ENCODE assay signal across 1 fruit fly cellular context in genomic region chr3L:22868070-22868469, dm6.
TF ChIP-seq lines count a peak whose summit lies in the region.

TSS of gene EMC4 (minus strand) at chr3L:22868243.

TF ChIP-seq in whole organism, embryonic, 481 proteins besides CTCF, POLR2A, EP300 and RAD21 (continued from another document):
- TF ChIP-seq pho (GFP tag; optimal IDR thresholded peaks at IDR 0.05; lab: Kevin White, UChicago) (peak; percentile 54), Stat92E (GFP tag; optimal IDR thresholded peaks at IDR 0.05; lab: Kevin White, UChicago) (peak in 1 of 3 experiments; percentile 1), nerfin-2 (GFP tag; IDR thresholded peaks at IDR 0.05; lab: Robert Waterston, UW; ENCODE audit: partially characterized antibody) (peak; percentile 40; the same call in 1 of the 2 replicates), Rx (GFP tag; IDR thresholded peaks at IDR 0.05; lab: Robert Waterston, UW) (no peak), Elba2 (GFP tag; optimal IDR thresholded peaks at IDR 0.05; lab: Kevin White, UChicago) (peak; percentile 47), CG11504 (tag; optimal IDR thresholded peaks at IDR 0.05; lab: Kevin White, UChicago) (peak; percentile 29), CG34376 (GFP tag; optimal IDR thresholded peaks at IDR 0.05; lab: Kevin White, UChicago) (peak; percentile 53), corto (GFP tag; optimal IDR thresholded peaks at IDR 0.05; lab: Kevin White, UChicago) (peak; percentile 54), nmo (GFP tag; optimal IDR thresholded peaks at IDR 0.05; lab: Kevin White, UChicago) (peak; percentile 35), MBD-R2 (GFP tag; IDR thresholded peaks at IDR 0.05; lab: Robert Waterston, UW) (peak; percentile 71), wek (GFP tag; optimal IDR thresholded peaks at IDR 0.05; lab: Kevin White, UChicago) (no peak), CG42726 (GFP tag; IDR thresholded peaks at IDR 0.05; lab: Robert Waterston, UW; ENCODE audit: partially characterized antibody) (peak; percentile 44; the same call in 1 of the 2 replicates), PHDP (tag; optimal IDR thresholded peaks at IDR 0.05; lab: Kevin White, UChicago) (peak; percentile 15), grau (tag; optimal IDR thresholded peaks at IDR 0.05; lab: Kevin White, UChicago) (peak; percentile 43), mam (GFP tag; optimal IDR thresholded peaks at IDR 0.05; lab: Kevin White, UChicago) (peak; percentile 70), B-H2 (GFP tag; optimal IDR thresholded peaks at IDR 0.05; lab: Kevin White, UChicago) (peak; percentile 85), hkb (optimal IDR thresholded peaks at IDR 0.05; lab: Kevin White, UChicago) (peak; percentile 39), hkb (GFP tag; IDR thresholded peaks at IDR 0.05; lab: Robert Waterston, UW) (no peak), slbo (GFP tag; IDR thresholded peaks at IDR 0.05; lab: Robert Waterston, UW) (peak; percentile 62; the same call in 1 of the 2 replicates), CG2116 (GFP tag; optimal IDR thresholded peaks at IDR 0.05; lab: Kevin White, UChicago) (peak; percentile 93), az2 (GFP tag; optimal IDR thresholded peaks at IDR 0.05; lab: Kevin White, UChicago) (peak; percentile 15), dm (GFP tag; optimal IDR thresholded peaks at IDR 0.05; lab: Kevin White, UChicago) (peak; percentile 3), Bteb2 (GFP tag; optimal IDR thresholded peaks at IDR 0.05; lab: Kevin White, UChicago) (peak; percentile 55), amos (GFP tag; IDR thresholded peaks at IDR 0.05; lab: Robert Waterston, UW; ENCODE audit: partially characterized antibody) (peak; percentile 76), Dref (GFP tag; IDR thresholded peaks at IDR 0.05; lab: Robert Waterston, UW) (peak; percentile 93), CG10209 (GFP tag; optimal IDR thresholded peaks at IDR 0.05; lab: Kevin White, UChicago) (peak; percentile 9), D19A (tag; optimal IDR thresholded peaks at IDR 0.05; lab: Kevin White, UChicago) (peak; percentile 9), CG17385 (GFP tag; optimal IDR thresholded peaks at IDR 0.05; lab: Kevin White, UChicago) (peak; percentile 47), Dad (GFP tag; optimal IDR thresholded peaks at IDR 0.05; lab: Kevin White, UChicago) (peak; percentile 56), HmgZ (tag; optimal IDR thresholded peaks at IDR 0.05; lab: Kevin White, UChicago) (peak; percentile 77), CG6791 (GFP tag; IDR thresholded peaks at IDR 0.05; lab: Robert Waterston, UW; ENCODE audit: partially characterized antibody) (peak; percentile 79), Dip3 (GFP tag; optimal IDR thresholded peaks at IDR 0.05; lab: Kevin White, UChicago) (no peak), sug (tag; optimal IDR thresholded peaks at IDR 0.05; lab: Kevin White, UChicago) (peak; percentile 59), Dbx (GFP tag; IDR thresholded peaks at IDR 0.05; lab: Robert Waterston, UW) (peak; percentile 71; the same call in 2 of the 3 replicates), CG12155 (GFP tag; optimal IDR thresholded peaks at IDR 0.05; lab: Kevin White, UChicago) (peak; percentile 40), Nf-YB (GFP tag; optimal IDR thresholded peaks at IDR 0.05; lab: Kevin White, UChicago) (no peak), CG2199 (GFP tag; IDR thresholded peaks at IDR 0.05; lab: Robert Waterston, UW) (peak; percentile 70; the same call in 1 of the 3 replicates), nerfin-1 (tag; optimal IDR thresholded peaks at IDR 0.05; lab: Kevin White, UChicago) (peak; percentile 14), CG12104 (GFP tag; optimal IDR thresholded peaks at IDR 0.05; lab: Kevin White, UChicago) (no peak), CG6272 (GFP tag; IDR thresholded peaks at IDR 0.05; lab: Robert Waterston, UW) (no peak), CG30020 (tag; optimal IDR thresholded peaks at IDR 0.05; lab: Kevin White, UChicago) (peak; percentile 32), Pdp1 (GFP tag; optimal IDR thresholded peaks at IDR 0.05; lab: Kevin White, UChicago) (peak; percentile 39 to 72), CG17186 (GFP tag; optimal IDR thresholded peaks at IDR 0.05; lab: Kevin White, UChicago) (peak; percentile 48), CG1832 (GFP tag; optimal IDR thresholded peaks at IDR 0.05; lab: Kevin White, UChicago) (no peak), zfh2 (GFP tag; optimal IDR thresholded peaks at IDR 0.05; lab: Kevin White, UChicago) (peak; percentile 62), CG9932 (GFP tag; IDR thresholded peaks at IDR 0.05; lab: Robert Waterston, UW) (peak; percentile 73), Hmr (GFP tag; optimal IDR thresholded peaks at IDR 0.05; lab: Kevin White, UChicago) (peak; percentile 29), CG3838 (GFP tag; optimal IDR thresholded peaks at IDR 0.05; lab: Kevin White, UChicago) (no peak), CG18764 (GFP tag; optimal IDR thresholded peaks at IDR 0.05; lab: Kevin White, UChicago) (peak; percentile 30), Side (GFP tag; optimal IDR thresholded peaks at IDR 0.05; lab: Kevin White, UChicago) (peak; percentile 45), Fer1 (GFP tag; optimal IDR thresholded peaks at IDR 0.05; lab: Kevin White, UChicago) (peak; percentile 72), CG2129 (GFP tag; IDR thresholded peaks at IDR 0.05; lab: Robert Waterston, UW; ENCODE audit: partially characterized antibody) (0 out of 2 replicates have a peak, but pooled peaks have one; percentile 20), jigr1 (GFP tag; IDR thresholded peaks at IDR 0.05; lab: Robert Waterston, UW) (no peak), bsh (GFP tag; optimal IDR thresholded peaks at IDR 0.05; lab: Kevin White, UChicago) (peak in 1 of 2 experiments; percentile 25), CG9437 (GFP tag; optimal IDR thresholded peaks at IDR 0.05; lab: Kevin White, UChicago) (peak; percentile 33), HLH4C (GFP tag; IDR thresholded peaks at IDR 0.05; lab: Robert Waterston, UW; ENCODE audit: partially characterized antibody) (peak; percentile 72), CG12236 (GFP tag; optimal IDR thresholded peaks at IDR 0.05; lab: Kevin White, UChicago) (no peak), CG14014 (GFP tag; IDR thresholded peaks at IDR 0.05; lab: Robert Waterston, UW) (peak; percentile 44; the same call in 1 of the 2 replicates), CG13296 (GFP tag; optimal IDR thresholded peaks at IDR 0.05; lab: Kevin White, UChicago) (peak; percentile 28), CG34422 (GFP tag; IDR thresholded peaks at IDR 0.05; lab: Robert Waterston, UW) (0 out of 3 replicates have a peak, but pooled peaks have one; percentile 18), CG4328 (GFP tag; optimal IDR thresholded peaks at IDR 0.05; lab: Kevin White, UChicago) (no peak), Atf-2 (GFP tag; optimal IDR thresholded peaks at IDR 0.05; lab: Kevin White, UChicago) (no peak), lov (optimal IDR thresholded peaks at IDR 0.05; lab: Kevin White, UChicago) (no peak), lov (GFP tag; IDR thresholded peaks at IDR 0.05; lab: Robert Waterston, UW) (no peak), zen (tag; optimal IDR thresholded peaks at IDR 0.05; lab: Kevin White, UChicago) (peak; percentile 44), sisA (GFP tag; IDR thresholded peaks at IDR 0.05; lab: Robert Waterston, UW) (no peak), CG1603 (tag; optimal IDR thresholded peaks at IDR 0.05; lab: Kevin White, UChicago) (peak; percentile 57), mirr (GFP tag; optimal IDR thresholded peaks at IDR 0.05; lab: Kevin White, UChicago) (no peak), toy (GFP tag; IDR thresholded peaks at IDR 0.05; lab: Robert Waterston, UW) (no peak), ap (GFP tag; IDR thresholded peaks at IDR 0.05; lab: Robert Waterston, UW) (no peak), CG7963 (GFP tag; IDR thresholded peaks at IDR 0.05; lab: Robert Waterston, UW; ENCODE audit: partially characterized antibody) (peak; percentile 50; the same call in 1 of the 3 replicates), Xbp1 (GFP tag; optimal IDR thresholded peaks at IDR 0.05; lab: Kevin White, UChicago) (peak; percentile 57), CG2875 (GFP tag; optimal IDR thresholded peaks at IDR 0.05; lab: Kevin White, UChicago) (no peak), gro (GFP tag; optimal IDR thresholded peaks at IDR 0.05; lab: Kevin White, UChicago) (peak; percentile 76), CG43689 (GFP tag; IDR thresholded peaks at IDR 0.05; lab: Robert Waterston, UW) (no peak), aop (GFP tag; IDR thresholded peaks at IDR 0.05; lab: Robert Waterston, UW) (no peak), maf-S (GFP tag; optimal IDR thresholded peaks at IDR 0.05; lab: Kevin White, UChicago) (peak; percentile 28), CG11398 (GFP tag; optimal IDR thresholded peaks at IDR 0.05; lab: Kevin White, UChicago) (peak; percentile 23), CG17361 (GFP tag; IDR thresholded peaks at IDR 0.05; lab: Robert Waterston, UW) (peak; percentile 27; the same call in 1 of the 3 replicates), Mes4 (GFP tag; optimal IDR thresholded peaks at IDR 0.05; lab: Kevin White, UChicago) (no peak), CG13424 (tag; optimal IDR thresholded peaks at IDR 0.05; lab: Kevin White, UChicago) (peak; percentile 7), pfk (GFP tag; optimal IDR thresholded peaks at IDR 0.05; lab: Kevin White, UChicago) (no peak), CG32767 (GFP tag; IDR thresholded peaks at IDR 0.05; lab: Robert Waterston, UW) (0 out of 2 replicates have a peak, but pooled peaks have one; percentile 14), H15 (GFP tag; IDR thresholded peaks at IDR 0.05; lab: Robert Waterston, UW) (no peak), Taf1 (GFP tag; IDR thresholded peaks at IDR 0.05; lab: Robert Waterston, UW) (no peak), CG13287 (GFP tag; IDR thresholded peaks at IDR 0.05; lab: Robert Waterston, UW; ENCODE audit: partially characterized antibody) (peak; percentile 80), row (GFP tag; IDR thresholded peaks at IDR 0.05; lab: Robert Waterston, UW) (peak; percentile 30; the same call in 1 of the 3 replicates), Nf-YC (tag; optimal IDR thresholded peaks at IDR 0.05; lab: Kevin White, UChicago) (peak; percentile 57), Dek (tag; optimal IDR thresholded peaks at IDR 0.05; lab: Kevin White, UChicago) (peak; percentile 14), Max (GFP tag; optimal IDR thresholded peaks at IDR 0.05; lab: Kevin White, UChicago) (peak; percentile 6), bab2 (GFP tag; optimal IDR thresholded peaks at IDR 0.05; lab: Kevin White, UChicago) (peak; percentile 36), Ets65A (GFP tag; lab: Kevin White, UChicago) (peak; percentile 93), E2f2 (GFP tag; IDR thresholded peaks at IDR 0.05; lab: Robert Waterston, UW) (peak; percentile 97), CG34224 (GFP tag; IDR thresholded peaks at IDR 0.05; lab: Robert Waterston, UW; ENCODE audit: partially characterized antibody) (peak; percentile 72), bcd (GFP tag; optimal IDR thresholded peaks at IDR 0.05; lab: Kevin White, UChicago) (peak; percentile 2)
